3 worm cellular contexts compared by ENCODE assay signal in the genomic region with DNA sequence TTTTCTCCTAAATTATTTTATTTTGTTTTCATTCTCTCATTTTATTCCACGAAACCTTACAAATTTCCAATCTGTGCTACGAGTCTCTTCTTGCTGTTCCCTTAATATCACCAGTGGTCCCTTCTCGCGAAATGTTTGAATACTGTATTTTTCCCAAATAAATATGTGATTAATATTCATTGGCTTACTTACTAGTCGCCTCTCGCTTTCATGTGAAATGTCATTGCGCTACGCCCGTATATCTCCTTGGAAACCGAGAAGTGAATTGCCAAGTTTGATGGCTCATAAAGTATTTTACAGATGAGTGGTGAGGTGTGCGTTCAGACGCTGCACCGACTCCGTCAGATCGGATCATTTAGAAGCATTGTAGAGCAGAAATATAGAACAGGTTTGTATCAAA.
TF ChIP-seq lines count a peak whose summit lies in the region.

TSS of gene rars-2 (plus strand) at position 301 of the 400 bp plus-strand sequence.

TF ChIP-seq in whole organism, L3 larva, 47 proteins besides CTCF, POLR2A, EP300 and RAD21:
- TF ChIP-seq snpc-4 (tag; optimal IDR thresholded peaks at IDR 0.05; lab: Kevin White, UChicago) = no peak
- peak; percentile 11 for TF ChIP-seq nhr-43 (tag; optimal IDR thresholded peaks at IDR 0.05; lab: Kevin White, UChicago; ENCODE audit: poor library complexity, severe bottlenecking)
TF ChIP-seq in whole organism, L3 larva: peak in this region for 1.

TF ChIP-seq in whole organism, L4 larva, 104 proteins besides CTCF, POLR2A, EP300 and RAD21:
- peak; percentile 34; the same call in 1 of the 2 replicates for TF ChIP-seq lin-38 (GFP tag; IDR thresholded peaks at IDR 0.05; lab: Robert Waterston, UW)
- no peak for TF ChIP-seq spr-1 (tag; optimal IDR thresholded peaks at IDR 0.05; lab: Kevin White, UChicago)
TF ChIP-seq in whole organism, L4 larva: peak in this region for 1.

TF ChIP-seq in whole organism, young adult, 124 proteins besides CTCF, POLR2A, EP300 and RAD21:
- TF ChIP-seq madf-6 (GFP tag; IDR thresholded peaks at IDR 0.05; lab: Robert Waterston, UW) (peak; percentile 39; the same call in 1 of the 2 replicates), madf-8 (GFP tag; conservative IDR thresholded peaks at IDR 0.05; lab: Robert Waterston, UW) (0 out of 2 replicates have a peak, but pooled peaks have one; percentile 8), mcd-1 (GFP tag; IDR thresholded peaks at IDR 0.05; lab: Robert Waterston, UW) (no peak)
